Fruit fly (Drosophila melanogaster): Measurements from ENCODE around the gene CG43219.

CG43219 gene

dm6 chr3L:21205496-21205824, 14.7 kb upstream of the CG43219 start:
- TF ChIP-seq chinmo (GFP tag; IDR thresholded peaks at IDR 0.05; ENCODE audit: partially characterized antibody) (0 out of 4 replicates have a peak, but pooled peaks have one; percentile 93), nerfin-2 (GFP tag; IDR thresholded peaks at IDR 0.05; ENCODE audit: partially characterized antibody) (0 out of 2 replicates have a peak, but pooled peaks have one; percentile 22), amos (GFP tag; IDR thresholded peaks at IDR 0.05; ENCODE audit: partially characterized antibody) (peak; percentile 39; the same call in 1 of the 2 replicates), org-1 (GFP tag; optimal IDR thresholded peaks at IDR 0.05) (no peak), Deaf1 (tag; optimal IDR thresholded peaks at IDR 0.05) (peak; percentile 28), az2 (GFP tag; optimal IDR thresholded peaks at IDR 0.05) (no peak), CG18262 (tag; optimal IDR thresholded peaks at IDR 0.05) (no peak), CG42726 (GFP tag; IDR thresholded peaks at IDR 0.05; ENCODE audit: partially characterized antibody) (peak; percentile 52; the same call in 1 of the 2 replicates), CG34224 (GFP tag; IDR thresholded peaks at IDR 0.05; ENCODE audit: partially characterized antibody) (peak; percentile 42; the same call in 1 of the 3 replicates), Rfx (GFP tag; IDR thresholded peaks at IDR 0.05) (peak; percentile 47; the same call in 1 of the 2 replicates), CG34422 (GFP tag; IDR thresholded peaks at IDR 0.05) (0 out of 3 replicates have a peak, but pooled peaks have one; percentile 13), NFAT (GFP tag; IDR thresholded peaks at IDR 0.05) (peak; percentile 50; the same call in 1 of the 2 replicates), CG16863 (GFP tag; optimal IDR thresholded peaks at IDR 0.05) (no peak), unc-4 (GFP tag; IDR thresholded peaks at IDR 0.05; ENCODE audit: partially characterized antibody) (0 out of 2 replicates have a peak, but pooled peaks have one; percentile 7), Jarid2 (GFP tag; optimal IDR thresholded peaks at IDR 0.05) (peak; percentile 65), Bgb (GFP tag; IDR thresholded peaks at IDR 0.05; ENCODE audit: partially characterized antibody) (peak; percentile 58; the same call in 1 of the 2 replicates), Med (GFP tag) (peak; percentile 72), CG18599 (GFP tag; optimal IDR thresholded peaks at IDR 0.05) (no peak), Dbx (GFP tag; IDR thresholded peaks at IDR 0.05) (0 out of 3 replicates have a peak, but pooled peaks have one; percentile 8), CG9932 (GFP tag; IDR thresholded peaks at IDR 0.05) (peak; percentile 39; the same call in 1 of the 2 replicates), Ets65A (GFP tag) (peak; percentile 42), CHES-1-like (GFP tag; optimal IDR thresholded peaks at IDR 0.05) (no peak), Lim3 (GFP tag; IDR thresholded peaks at IDR 0.05) (no peak), Mrtf (GFP tag; IDR thresholded peaks at IDR 0.05) (no peak), wor (GFP tag; IDR thresholded peaks at IDR 0.05) (no peak), gfzf (GFP tag; optimal IDR thresholded peaks at IDR 0.05) (no peak), CG32532 (GFP tag; IDR thresholded peaks at IDR 0.05) (peak; percentile 56), mam (GFP tag; optimal IDR thresholded peaks at IDR 0.05) (no peak), CG14441 (GFP tag; IDR thresholded peaks at IDR 0.05) (0 out of 2 replicates have a peak, but pooled peaks have one; percentile 10), Atf6 (GFP tag; IDR thresholded peaks at IDR 0.05) (peak; percentile 45), CG8290 (GFP tag; optimal IDR thresholded peaks at IDR 0.05) (no peak), CG8290 (tag; optimal IDR thresholded peaks at IDR 0.05) (peak in 1 of 2 experiments; percentile 43), MESR4 (GFP tag; optimal IDR thresholded peaks at IDR 0.05) (no peak), CG13424 (tag; optimal IDR thresholded peaks at IDR 0.05) (no peak)

dm6 chr3L:21206486-21206885, 13.7 kb upstream of the CG43219 start:
- TF ChIP-seq gsb-n (tag; optimal IDR thresholded peaks at IDR 0.05), result no peak
- TF ChIP-seq CG6791 (GFP tag; IDR thresholded peaks at IDR 0.05; ENCODE audit: partially characterized antibody), result peak; percentile 61; the same call in 2 of the 3 replicates
- TF ChIP-seq Side (GFP tag; optimal IDR thresholded peaks at IDR 0.05), result no peak
- TF ChIP-seq CG10366 (GFP tag; IDR thresholded peaks at IDR 0.05), result no peak
- TF ChIP-seq tll (GFP tag; optimal IDR thresholded peaks at IDR 0.05), result no peak
- no peak for TF ChIP-seq Mes4 (GFP tag; optimal IDR thresholded peaks at IDR 0.05)
- TF ChIP-seq CG4360 (GFP tag; IDR thresholded peaks at IDR 0.05), result no peak
- 0 out of 3 replicates have a peak, but pooled peaks have one; percentile 45 for TF ChIP-seq mld (GFP tag; IDR thresholded peaks at IDR 0.05; ENCODE audit: partially characterized antibody)
- no peak for TF ChIP-seq Hr51 (GFP tag; optimal IDR thresholded peaks at IDR 0.05)
- no peak for TF ChIP-seq CG4730 (GFP tag; IDR thresholded peaks at IDR 0.05)
- peak; percentile 29 for TF ChIP-seq D19B (GFP tag; optimal IDR thresholded peaks at IDR 0.05)
- 0 out of 2 replicates have a peak, but pooled peaks have one; percentile 4 for TF ChIP-seq Rfx (GFP tag; IDR thresholded peaks at IDR 0.05)
- no peak for TF ChIP-seq CG5180 (GFP tag; optimal IDR thresholded peaks at IDR 0.05)
- TF ChIP-seq CG11504 (tag; optimal IDR thresholded peaks at IDR 0.05), result no peak
- no peak for TF ChIP-seq Taf1 (GFP tag; IDR thresholded peaks at IDR 0.05)
- peak; percentile 66; the same call in 2 of the 3 replicates for TF ChIP-seq CG7963 (GFP tag; IDR thresholded peaks at IDR 0.05; ENCODE audit: partially characterized antibody)
- no peak for TF ChIP-seq CG30020 (tag; optimal IDR thresholded peaks at IDR 0.05)
- no peak for TF ChIP-seq Lpt (GFP tag; optimal IDR thresholded peaks at IDR 0.05)

All from whole organism, embryonic.